Fruit fly (Drosophila melanogaster) whole organism, embryonic: ENCODE results near the gene CG8925.

Source experiments
- Asciz ChIP-seq: fragments of 200-800 bp; sonication (Bioruptor generic); optimal IDR thresholded peaks from 2 replicates; lab custom pipeline; 2017; ENCODE audit warnings: missing biosample characterization, mild to moderate bottlenecking, missing genetic modification characterization, missing genetic modification reagents
- BtbVII ChIP-seq: fragments of 200-800 bp; sonication (Bioruptor generic); optimal IDR thresholded peaks from 3 replicates; lab custom pipeline; 2017; ENCODE audit warnings: missing biosample characterization, mild to moderate bottlenecking, missing genetic modification characterization
- CG10654 ChIP-seq: fragments of 200-800 bp; sonication (Bioruptor generic); optimal IDR thresholded peaks from 2 replicates; lab custom pipeline; 2016; ENCODE audit warnings: missing biosample characterization, missing genetic modification characterization
- CG11456 ChIP-seq: fragments of 200-800 bp; sonication (Bioruptor generic); IDR thresholded peaks from 3 replicates; pipeline ENCODE4 v1.3.6; 2022; ENCODE audit warnings: missing biosample characterization, missing genetic modification characterization
- CG12299 ChIP-seq: fragments of 200-800 bp; sonication (Bioruptor generic); optimal IDR thresholded peaks from 2 replicates; lab custom pipeline; 2018; ENCODE audit warnings: missing biosample characterization, mild to moderate bottlenecking, missing genetic modification characterization
- CG14014 ChIP-seq: fragments of 200-800 bp; sonication (Bioruptor generic); IDR thresholded peaks from 2 replicates; pipeline ENCODE4 v1.3.6; 2022; ENCODE audit warnings: missing biosample characterization, missing genetic modification characterization
- CG17361 ChIP-seq: fragments of 200-800 bp; sonication (Bioruptor generic); IDR thresholded peaks from 3 replicates; pipeline ENCODE4 v1.3.6; 2022; ENCODE audit warnings: missing biosample characterization, missing genetic modification characterization
- CG18619 ChIP-seq: fragments of 200-800 bp; sonication (Bioruptor generic); optimal IDR thresholded peaks from 3 replicates; lab custom pipeline; 2017; ENCODE audit warnings: missing biosample characterization, mild to moderate bottlenecking, missing genetic modification characterization
- CG2120 ChIP-seq: fragments of 200-800 bp; sonication (Bioruptor generic); optimal IDR thresholded peaks from 3 replicates; lab custom pipeline; 2016; ENCODE audit warnings: missing biosample characterization, missing genetic modification characterization
- CG2678 ChIP-seq: fragments of 200-800 bp; sonication (Bioruptor generic); optimal IDR thresholded peaks from 3 replicates; lab custom pipeline; 2019; ENCODE audit warnings: missing biosample characterization, mild to moderate bottlenecking, missing genetic modification characterization, moderate library complexity
- CG30020 ChIP-seq: fragments of 200-800 bp; optimal IDR thresholded peaks from 2 replicates; lab custom pipeline; 2019; ENCODE audit warnings: missing biosample characterization, mild to moderate bottlenecking, missing genetic modification characterization, moderate library complexity
- CG30403 ChIP-seq: fragments of 200-800 bp; sonication (Bioruptor generic); optimal IDR thresholded peaks from 3 replicates; lab custom pipeline; 2016; ENCODE audit warnings: missing biosample characterization, missing genetic modification characterization
- CG4328 ChIP-seq: fragments of 200-800 bp; sonication (Bioruptor generic); optimal IDR thresholded peaks from 3 replicates; lab custom pipeline; 2017; ENCODE audit warnings: missing biosample characterization, missing genetic modification reagents, missing genetic modification characterization
- CG5180 ChIP-seq: fragments of 200-800 bp; sonication (Bioruptor generic); optimal IDR thresholded peaks from 3 replicates; lab custom pipeline; 2017; ENCODE audit warnings: missing biosample characterization, missing genetic modification characterization, mild to moderate bottlenecking, moderate library complexity, missing genetic modification reagents
- CG7556 ChIP-seq: fragments of 200-800 bp; sonication (Bioruptor generic); optimal IDR thresholded peaks from 2 replicates; lab custom pipeline; 2017; ENCODE audit warnings: missing biosample characterization, mild to moderate bottlenecking, missing genetic modification characterization
- CG7839 ChIP-seq: fragments of 200-800 bp; sonication (Bioruptor generic); optimal IDR thresholded peaks from 3 replicates; lab custom pipeline; 2018; ENCODE audit warnings: missing biosample characterization, mild to moderate bottlenecking, missing genetic modification characterization, moderate library complexity
- CG8290 ChIP-seq, 3 experiments: fragments of 200-800 bp; sonication (Bioruptor generic); optimal IDR thresholded peaks; 2 replicates each; lab custom pipeline; 2016 to 2019; ENCODE audit warnings: missing biosample characterization in 3 of 3, missing genetic modification characterization in 3 of 3, mild to moderate bottlenecking in 2 of 3, moderate library complexity in 1 of 3
- ERR ChIP-seq: fragments of 200-800 bp; sonication (Bioruptor generic); optimal IDR thresholded peaks from 2 replicates; lab custom pipeline; 2016; ENCODE audit warnings: missing biosample characterization, missing genetic modification characterization
- HLH4C ChIP-seq: fragments of 200-800 bp; sonication (Bioruptor generic); IDR thresholded peaks from 3 replicates; pipeline ENCODE4 v1.3.6; 2022; ENCODE audit warnings: missing biosample characterization, missing genetic modification characterization; ENCODE audit not compliant: partially characterized antibody
- Hr51 ChIP-seq, 2 experiments: fragments of 200-800 bp; sonication (Bioruptor generic); optimal IDR thresholded peaks; 2 replicates in 1 of 2; 3 replicates in 1 of 2; lab custom pipeline; 2016 to 2018; ENCODE audit warnings: missing biosample characterization in 2 of 2, missing genetic modification characterization in 2 of 2, mild to moderate bottlenecking in 1 of 2, moderate library complexity in 1 of 2
- MBD-R2 ChIP-seq: fragments of 200-800 bp; sonication (Bioruptor generic); IDR thresholded peaks from 2 replicates; pipeline ENCODE4 v1.3.6; 2022; ENCODE audit warnings: missing biosample characterization, missing genetic modification characterization
- Max ChIP-seq: fragments of 200-800 bp; sonication (Bioruptor generic); optimal IDR thresholded peaks from 2 replicates; lab custom pipeline; 2016; ENCODE audit warnings: missing biosample characterization, mild to moderate bottlenecking, missing genetic modification characterization
- Meics ChIP-seq: fragments of 200-800 bp; sonication (Bioruptor generic); optimal IDR thresholded peaks from 2 replicates; lab custom pipeline; 2017; ENCODE audit warnings: missing biosample characterization, mild to moderate bottlenecking, missing genetic modification characterization
- Nf-YB ChIP-seq: fragments of 200-800 bp; sonication (Bioruptor generic); optimal IDR thresholded peaks from 3 replicates; lab custom pipeline; 2019; ENCODE audit warnings: missing biosample characterization, mild to moderate bottlenecking, missing genetic modification characterization, moderate library complexity
- Oli ChIP-seq: fragments of 200-800 bp; sonication (Bioruptor generic); optimal IDR thresholded peaks from 2 replicates; lab custom pipeline; 2018; ENCODE audit warnings: missing biosample characterization, mild to moderate bottlenecking, missing genetic modification characterization, moderate library complexity
- Opbp ChIP-seq: fragments of 200-800 bp; sonication (Bioruptor generic); IDR thresholded peaks from 3 replicates; pipeline ENCODE4 v1.3.6; 2022; ENCODE audit warnings: missing biosample characterization, missing genetic modification characterization; ENCODE audit not compliant: partially characterized antibody
- PHDP ChIP-seq: fragments of 200-800 bp; sonication (Bioruptor generic); optimal IDR thresholded peaks from 3 replicates; lab custom pipeline; 2018; ENCODE audit warnings: missing biosample characterization, mild to moderate bottlenecking, missing genetic modification characterization, moderate library complexity
- Sox102F ChIP-seq: fragments of 200-800 bp; sonication (Bioruptor generic); optimal IDR thresholded peaks from 2 replicates; lab custom pipeline; 2018; ENCODE audit warnings: missing biosample characterization, mild to moderate bottlenecking, missing genetic modification characterization, moderate library complexity
- Ssrp ChIP-seq: fragments of 200-800 bp; sonication (Bioruptor generic); optimal IDR thresholded peaks from 2 replicates; lab custom pipeline; 2018; ENCODE audit warnings: missing biosample characterization, mild to moderate bottlenecking, missing genetic modification characterization, moderate library complexity
- Taf1 ChIP-seq: fragments of 200-800 bp; sonication (Bioruptor generic); IDR thresholded peaks from 2 replicates; pipeline ENCODE4 v1.3.6; 2022; ENCODE audit warnings: missing biosample characterization, missing genetic modification characterization
- YL-1 ChIP-seq: fragments of 200-800 bp; sonication (Bioruptor generic); optimal IDR thresholded peaks from 3 replicates; lab custom pipeline; 2017; ENCODE audit warnings: missing biosample characterization, mild to moderate bottlenecking, missing genetic modification characterization
- al ChIP-seq: fragments of 200-800 bp; sonication (Bioruptor generic); IDR thresholded peaks from 2 replicates; pipeline ENCODE4 v1.3.6; 2022; ENCODE audit warnings: missing biosample characterization, missing genetic modification characterization
- croc ChIP-seq: fragments of 200-800 bp; sonication (Bioruptor generic); conservative IDR thresholded peaks from 3 replicates; pipeline ENCODE4 v1.3.6; 2022; ENCODE audit warnings: missing biosample characterization, missing genetic modification characterization
- cwo ChIP-seq: fragments of 200-800 bp; sonication (Bioruptor generic); optimal IDR thresholded peaks from 3 replicates; lab custom pipeline; 2017; ENCODE audit warnings: missing biosample characterization, missing genetic modification characterization, mild to moderate bottlenecking, moderate library complexity, missing genetic modification reagents
- mam ChIP-seq: fragments of 200-800 bp; sonication (Bioruptor generic); optimal IDR thresholded peaks from 3 replicates; lab custom pipeline; 2016; ENCODE audit warnings: missing biosample characterization, missing genetic modification characterization
- pita ChIP-seq: fragments of 200-800 bp; sonication (Bioruptor generic); optimal IDR thresholded peaks from 2 replicates; lab custom pipeline; 2017; ENCODE audit warnings: missing biosample characterization, mild to moderate bottlenecking, missing genetic modification characterization
- prd ChIP-seq, 3 experiments: fragments of >200 bp in 2 of 3; fragments of 200-800 bp in 1 of 3; sonication (Bioruptor generic) in 1 of 3; optimal IDR thresholded peaks in 2 of 3; IDR thresholded peaks in 1 of 3; 2 replicates in 2 of 3; 3 replicates in 1 of 3; pipeline versions ENCODE4 v1.3.6 to Lab custom; 2017 to 2022; ENCODE audit warnings: missing biosample characterization in 1 of 3, missing genetic modification characterization in 1 of 3
- pum ChIP-seq: fragments of 200-800 bp; sonication (Bioruptor generic); optimal IDR thresholded peaks from 2 replicates; lab custom pipeline; 2016; ENCODE audit warnings: missing biosample characterization, missing genetic modification characterization
- row ChIP-seq: fragments of 200-800 bp; sonication (Bioruptor generic); IDR thresholded peaks from 3 replicates; pipeline ENCODE4 v1.3.6; 2022; ENCODE audit warnings: missing biosample characterization, missing genetic modification characterization
- sc ChIP-seq, 3 experiments: fragments of >200 bp in 2 of 3; fragments of 200-800 bp in 1 of 3; sonication (Bioruptor generic) in 1 of 3; optimal IDR thresholded peaks; 2 replicates in 2 of 3; 3 replicates in 1 of 3; lab custom pipeline; 2017; ENCODE audit warnings: mild to moderate bottlenecking in 1 of 3, missing biosample characterization in 1 of 3, missing genetic modification characterization in 1 of 3, missing genetic modification reagents in 1 of 3
- scrt ChIP-seq: fragments of 200-800 bp; sonication (Bioruptor generic); optimal IDR thresholded peaks from 2 replicates; lab custom pipeline; 2018; ENCODE audit warnings: missing biosample characterization, mild to moderate bottlenecking, missing genetic modification characterization, moderate library complexity
- sob ChIP-seq: fragments of 200-800 bp; sonication (Bioruptor generic); IDR thresholded peaks from 2 replicates; pipeline ENCODE4 v1.3.6; 2022; ENCODE audit warnings: missing biosample characterization, missing genetic modification characterization
- stwl ChIP-seq: fragments of 200-800 bp; sonication (Bioruptor generic); optimal IDR thresholded peaks from 3 replicates; lab custom pipeline; 2018; ENCODE audit warnings: missing biosample characterization, mild to moderate bottlenecking, missing genetic modification characterization, moderate library complexity
- tgo ChIP-seq: fragments of 200-800 bp; sonication (Bioruptor generic); IDR thresholded peaks from 3 replicates; pipeline ENCODE4 v1.3.6; 2022; ENCODE audit warnings: missing biosample characterization, missing genetic modification characterization
- wdn ChIP-seq: fragments of 200-800 bp; sonication (Bioruptor generic); IDR thresholded peaks from 2 replicates; pipeline ENCODE4 v1.3.6; 2022; ENCODE audit warnings: missing biosample characterization, missing genetic modification characterization
- wor ChIP-seq: fragments of 200-800 bp; sonication (Bioruptor generic); IDR thresholded peaks from 2 replicates; pipeline ENCODE4 v1.3.6; 2022; ENCODE audit warnings: missing biosample characterization, missing genetic modification characterization

The CG8925 gene

dm6 chr3R:16208924-16209713 is 37.3 kb downstream of the CG8925 start (continued):
- TF ChIP-seq Max (GFP tag; lab: Kevin White, UChicago), result peak; percentile 26
- peak; percentile 56 for TF ChIP-seq Asciz (GFP tag; lab: Kevin White, UChicago)
- peak; percentile 78 for TF ChIP-seq CG7556 (GFP tag; lab: Kevin White, UChicago)
- no peak for TF ChIP-seq tgo (GFP tag; lab: Robert Waterston, UW)
- no peak for TF ChIP-seq ERR
- no peak for TF ChIP-seq prd (optimal IDR thresholded peaks at IDR 0.05; lab: Kevin White, UChicago)
- TF ChIP-seq prd (GFP tag; IDR thresholded peaks at IDR 0.05; lab: Robert Waterston, UW), result peak; percentile 21; the same call in 1 of the 3 replicates
- TF ChIP-seq HLH4C (GFP tag; lab: Robert Waterston, UW), result no peak
- TF ChIP-seq YL-1, result no peak
- TF ChIP-seq CG11456, result 0 out of 3 replicates have a peak, but pooled peaks have one; percentile 63
- TF ChIP-seq wor (GFP tag; lab: Robert Waterston, UW), result no peak
- peak; percentile 40 for TF ChIP-seq BtbVII (GFP tag; lab: Kevin White, UChicago)
- no peak for TF ChIP-seq wdn (GFP tag; lab: Robert Waterston, UW)
- no peak for TF ChIP-seq pita (GFP tag; lab: Kevin White, UChicago)
- peak; percentile 62 for TF ChIP-seq Ssrp (tag; lab: Kevin White, UChicago)
- peak; percentile 1 for TF ChIP-seq cwo (GFP tag; lab: Kevin White, UChicago)
- TF ChIP-seq CG7839 (tag; lab: Kevin White, UChicago), result peak; percentile 56
- no peak for TF ChIP-seq CG12299 (tag; lab: Kevin White, UChicago)
- peak; percentile 53; the same call in 1 of the 2 replicates for TF ChIP-seq CG14014 (GFP tag; lab: Robert Waterston, UW)
- TF ChIP-seq Opbp, result 0 out of 3 replicates have a peak, but pooled peaks have one; percentile 17
- TF ChIP-seq scrt (GFP tag; lab: Kevin White, UChicago), result peak; percentile 6
- peak; percentile 9 for TF ChIP-seq stwl (tag; lab: Kevin White, UChicago)
- peak; percentile 53 for TF ChIP-seq Oli
- TF ChIP-seq Hr51 (GFP tag; optimal IDR thresholded peaks at IDR 0.05; lab: Kevin White, UChicago), result peak in 1 of 2 experiments; percentile 64
- TF ChIP-seq al (GFP tag; lab: Robert Waterston, UW), result 0 out of 2 replicates have a peak, but pooled peaks have one; percentile 11
- TF ChIP-seq CG17361 (GFP tag; lab: Robert Waterston, UW), result peak; percentile 77
- TF ChIP-seq croc (GFP tag; lab: Robert Waterston, UW), result 0 out of 3 replicates have a peak, but pooled peaks have one; percentile 21
- no peak for TF ChIP-seq sc (optimal IDR thresholded peaks at IDR 0.05; lab: Kevin White, UChicago)
- peak; percentile 58 for TF ChIP-seq sc (GFP tag; optimal IDR thresholded peaks at IDR 0.05; lab: Kevin White, UChicago)
- no peak; the same call in 1 of the 2 replicates for TF ChIP-seq MBD-R2 (GFP tag; lab: Robert Waterston, UW)
- no peak for TF ChIP-seq CG8290 (GFP tag; optimal IDR thresholded peaks at IDR 0.05; lab: Kevin White, UChicago)
- TF ChIP-seq CG8290 (tag; optimal IDR thresholded peaks at IDR 0.05; lab: Kevin White, UChicago), result peak in 1 of 2 experiments; percentile 75
- peak; percentile 43 for TF ChIP-seq CG30403
- peak; percentile 89 for TF ChIP-seq CG5180
- peak; percentile 32 for TF ChIP-seq CG2120 (GFP tag; lab: Kevin White, UChicago)
- TF ChIP-seq CG30020 (tag; lab: Kevin White, UChicago), result peak; percentile 13
- TF ChIP-seq pum (GFP tag; lab: Kevin White, UChicago), result no peak
- TF ChIP-seq PHDP (tag; lab: Kevin White, UChicago), result peak; percentile 47
- TF ChIP-seq mam, result no peak
- peak; percentile 52 for TF ChIP-seq CG10654 (GFP tag; lab: Kevin White, UChicago)
- TF ChIP-seq Sox102F, result peak; percentile 56
- TF ChIP-seq CG2678 (tag; lab: Kevin White, UChicago), result peak; percentile 71
- TF ChIP-seq CG4328 (GFP tag; lab: Kevin White, UChicago), result no peak
- peak; percentile 49 for TF ChIP-seq CG18619 (GFP tag; lab: Kevin White, UChicago)
- TF ChIP-seq Taf1, result 0 out of 2 replicates have a peak, but pooled peaks have one; percentile 18
- peak; percentile 66 for TF ChIP-seq Meics (GFP tag; lab: Kevin White, UChicago)
- peak; percentile 17 for TF ChIP-seq Nf-YB (GFP tag; lab: Kevin White, UChicago)
- TF ChIP-seq row, result peak; percentile 60; the same call in 1 of the 3 replicates
- peak; percentile 41 for TF ChIP-seq sob
